Fruit fly (Drosophila melanogaster): ENCODE data around the gene CG13992.

DNA sequence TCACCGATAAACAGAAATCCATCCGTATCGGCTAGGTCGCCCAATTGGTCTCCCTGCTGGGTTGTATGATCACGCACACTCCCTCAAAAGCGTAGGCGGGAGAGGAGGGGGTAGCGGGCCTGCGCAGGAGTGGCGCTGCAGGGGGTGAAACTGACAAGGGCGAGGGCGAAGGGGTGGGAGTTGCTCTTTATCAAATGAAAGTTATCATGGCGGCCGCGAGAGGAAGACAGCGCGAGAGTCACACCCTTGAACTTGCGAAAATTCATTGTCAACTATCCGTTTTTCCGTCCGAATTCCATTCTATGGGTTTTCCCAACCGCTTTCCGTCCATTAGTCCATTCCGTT is 11.5 kb upstream of the CG13992 start:
- TF ChIP-seq sisA (GFP tag; IDR thresholded peaks at IDR 0.05) (no peak), Bdp1 (GFP tag; optimal IDR thresholded peaks at IDR 0.05) (no peak), CG9215 (GFP tag; IDR thresholded peaks at IDR 0.05) (no peak), CG9797 (GFP tag; optimal IDR thresholded peaks at IDR 0.05) (no peak)
